Fruit fly (Drosophila melanogaster) whole organism: ENCODE measurements around the gene CG14257.

Source experiments
- CG8478 ChIP-seq: fragments of >200 bp; optimal IDR thresholded peaks from 2 replicates; lab custom pipeline; 2018; ENCODE audit warnings: inconsistent platforms
- Dll ChIP-seq: fragments of >200 bp; optimal IDR thresholded peaks from 2 replicates; lab custom pipeline; 2017
- EcR ChIP-seq, 2 experiments: fragments of >200 bp; optimal IDR thresholded peaks; 2 replicates each; lab custom pipeline; 2017; ENCODE audit warnings: missing biosample characterization in 2 of 2, missing genetic modification characterization in 2 of 2, missing genetic modification reagents in 2 of 2
- pan ChIP-seq: fragments of >200 bp; optimal IDR thresholded peaks from 2 replicates; lab custom pipeline; 2017
- psq ChIP-seq: fragments of >200 bp; optimal IDR thresholded peaks from 2 replicates; lab custom pipeline; 2017
- usp ChIP-seq: fragments of >200 bp; optimal IDR thresholded peaks from 2 replicates; lab custom pipeline; 2017; ENCODE audit warnings: missing biosample characterization, missing genetic modification characterization, mixed read lengths

DNA sequence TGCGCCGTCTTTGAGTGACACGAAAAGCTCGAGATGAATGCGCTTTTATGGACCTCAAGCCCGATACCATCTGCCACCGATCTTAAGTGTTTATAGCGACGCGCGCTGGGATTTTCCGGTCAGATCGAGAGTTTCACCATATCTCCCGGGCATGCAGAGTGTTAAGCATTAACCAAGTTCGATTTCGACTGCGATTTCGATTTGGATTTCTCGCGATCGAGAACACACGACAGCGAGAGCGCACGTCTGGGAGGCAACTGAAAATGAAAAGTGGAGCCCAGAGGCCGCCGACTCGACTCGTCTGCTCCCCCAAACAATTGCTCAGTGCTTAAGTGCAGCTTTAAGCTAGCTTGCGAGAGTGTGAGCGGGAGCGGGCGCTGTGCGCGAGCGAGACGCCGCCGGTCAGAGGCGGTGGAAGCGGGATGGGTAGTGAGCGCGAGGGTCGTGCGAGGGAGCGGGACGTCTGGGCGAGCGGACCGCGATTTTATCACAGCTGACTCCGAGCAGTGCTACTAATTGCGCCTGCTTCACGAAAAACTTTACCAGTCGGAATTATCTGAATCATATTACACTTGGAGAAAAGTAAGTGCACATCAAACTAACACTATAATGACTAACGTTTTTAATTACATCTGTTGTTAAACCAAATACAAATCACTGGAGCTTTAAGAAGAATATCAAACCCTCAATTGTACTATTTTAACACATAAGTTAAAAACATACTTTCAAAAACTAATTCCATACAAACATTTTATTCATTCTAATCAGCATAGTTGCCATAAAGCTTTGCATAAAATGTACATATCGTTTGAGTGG, 5.7 kb upstream of the CG14257 start, which contains the start of gene spz:
- TF ChIP-seq usp (no peak), EcR (GFP tag; optimal IDR thresholded peaks at IDR 0.05; lab: Kevin White, UChicago) (no peak), pan (lab: Kevin White, UChicago) (no peak), Dll (lab: Kevin White, UChicago) (peak; percentile 71), psq (lab: Kevin White, UChicago) (no peak), CG8478 (lab: Kevin White, UChicago) (no peak)
